Fruit fly (Drosophila melanogaster) whole organism: ENCODE results near the gene Grl62b.

Experiments used
- pan ChIP-seq: fragments of >200 bp; optimal IDR thresholded peaks from 2 replicates; lab custom pipeline; 2017
- psq ChIP-seq: fragments of >200 bp; optimal IDR thresholded peaks from 2 replicates; lab custom pipeline; 2017

DNA sequence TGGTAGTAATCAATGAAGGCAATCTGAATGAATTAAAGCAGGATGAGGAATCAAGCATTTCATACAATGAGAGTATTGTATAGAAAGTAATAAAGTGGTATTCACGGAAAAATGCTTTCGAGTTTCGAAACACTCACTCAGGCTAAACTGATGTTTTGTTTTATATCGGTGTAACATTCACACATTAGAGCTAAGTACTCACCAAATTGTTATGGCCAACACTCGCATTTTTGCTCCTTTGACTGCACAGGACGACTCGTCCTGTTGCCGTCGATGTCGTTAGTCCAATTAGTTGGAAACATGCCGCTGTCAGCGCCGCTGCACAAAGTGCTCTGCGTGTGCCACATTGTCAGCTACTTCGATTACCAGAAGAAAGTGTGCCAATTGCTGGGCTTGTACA lies 3.5 kb upstream of the Grl62b start, which contains the start of gene Grl62c:
- no peak for TF ChIP-seq pan (lab: Kevin White, UChicago)
- no peak for TF ChIP-seq psq (lab: Kevin White, UChicago)
